Fruit fly (Drosophila melanogaster): ENCODE measurements around the gene CG9986.

CG9986 gene

dm6 chr3R:28623564-28623963 is 17.7 kb downstream of the CG9986 start:
- no peak for TF ChIP-seq noc (tag; optimal IDR thresholded peaks at IDR 0.05)

- TF ChIP-seq noc (tag; optimal IDR thresholded peaks at IDR 0.05), result no peak
Measured at dm6 chr3R:28627267-28627666, 21.4 kb downstream of the CG9986 start.

- no peak for TF ChIP-seq noc (tag; optimal IDR thresholded peaks at IDR 0.05)
Measured at dm6 chr3R:28628696-28629095, 22.8 kb downstream of the CG9986 start.

dm6 chr3R:28629186-28629979 is 23.5 kb downstream of the CG9986 start:
- no peak for TF ChIP-seq noc (tag; optimal IDR thresholded peaks at IDR 0.05)

- TF ChIP-seq noc (tag; optimal IDR thresholded peaks at IDR 0.05), result no peak
Measured at dm6 chr3R:28630092-28630491, 24.2 kb downstream of the CG9986 start.

dm6 chr3R:28630861-28631260 is 25.0 kb downstream of the CG9986 start:
- TF ChIP-seq noc (tag; optimal IDR thresholded peaks at IDR 0.05), result no peak

dm6 chr3R:28631753-28632152 is 25.9 kb downstream of the CG9986 start:
- TF ChIP-seq noc (tag; optimal IDR thresholded peaks at IDR 0.05), result no peak

- TF ChIP-seq noc (tag; optimal IDR thresholded peaks at IDR 0.05), result no peak
Measured at dm6 chr3R:28633746-28634145, 27.9 kb downstream of the CG9986 start.

- no peak for TF ChIP-seq noc (tag; optimal IDR thresholded peaks at IDR 0.05)
Measured at dm6 chr3R:28634261-28634980, 28.5 kb downstream of the CG9986 start.

dm6 chr3R:28634981-28635930 is 29.4 kb downstream of the CG9986 start, which contains the start of gene CG10011:
Gene CG10011, minus strand, starts transcription at chr3R:28635099.
- no peak for TF ChIP-seq noc (tag; optimal IDR thresholded peaks at IDR 0.05)

- no peak for TF ChIP-seq noc (tag; optimal IDR thresholded peaks at IDR 0.05)
Measured at dm6 chr3R:28636111-28636510, 30.2 kb downstream of the CG9986 start, which contains the start of gene CG9988. Gene CG9988, plus strand, starts transcription at chr3R:28636411.

- TF ChIP-seq noc (tag; optimal IDR thresholded peaks at IDR 0.05), result no peak
Measured at dm6 chr3R:28642791-28643190, 36.9 kb downstream of the CG9986 start, which contains the start of gene CG14062. Gene CG14062, minus strand, starts transcription at chr3R:28642891.

- TF ChIP-seq noc (tag; optimal IDR thresholded peaks at IDR 0.05), result no peak
Measured at dm6 chr3R:28650380-28650779, 44.5 kb downstream of the CG9986 start, which contains the start of gene CG31050. Gene CG31050, minus strand, starts transcription at chr3R:28650480.

dm6 chr3R:28654596-28654995 is 48.7 kb downstream of the CG9986 start:
- TF ChIP-seq noc (tag; optimal IDR thresholded peaks at IDR 0.05), result no peak

- no peak for TF ChIP-seq noc (tag; optimal IDR thresholded peaks at IDR 0.05)
Measured at dm6 chr3R:28656127-28656715, 50.3 kb downstream of the CG9986 start.
